Worm (Caenorhabditis elegans) whole organism, L3 larva: ENCODE results near the gene H23N18.6.

Experiments used
- R02D3.7 ChIP-seq: fragments of 150-350 bp; optimal IDR thresholded peaks from 2 replicates; lab custom pipeline; 2014; ENCODE audit warnings: missing biosample characterization, missing genetic modification characterization
- ZK546.5 ChIP-seq: sonication (generic microtip); optimal IDR thresholded peaks from 2 replicates; lab custom pipeline; 2017; ENCODE audit warnings: missing biosample characterization, missing genetic modification characterization
- fkh-10 ChIP-seq: sonication (generic microtip); optimal IDR thresholded peaks from 2 replicates; lab custom pipeline; 2017; ENCODE audit warnings: missing biosample characterization, missing genetic modification reagents, missing genetic modification characterization
- hmg-11 ChIP-seq: sonication (generic microtip); optimal IDR thresholded peaks from 2 replicates; lab custom pipeline; 2016; ENCODE audit warnings: missing genetic modification characterization, missing compliant biosample characterization
- lin-15B ChIP-seq: fragments of 150-350 bp; optimal IDR thresholded peaks from 2 replicates; lab custom pipeline; 2014; ENCODE audit warnings: missing biosample characterization, missing genetic modification characterization
- nhr-11 ChIP-seq: fragments of 150-350 bp; optimal IDR thresholded peaks from 2 replicates; lab custom pipeline; 2014; ENCODE audit warnings: missing biosample characterization, missing genetic modification characterization
- pha-4 ChIP-seq: fragments of 150-350 bp; optimal IDR thresholded peaks from 2 replicates; lab custom pipeline; 2014; ENCODE audit warnings: missing biosample characterization, missing genetic modification reagents, missing genetic modification characterization
- tbx-2 ChIP-seq: sonication (generic microtip); optimal IDR thresholded peaks from 2 replicates; lab custom pipeline; 2016; ENCODE audit warnings: mild to moderate bottlenecking, missing genetic modification characterization, missing compliant biosample characterization
- unc-39 ChIP-seq: sonication (generic microtip); optimal IDR thresholded peaks from 4 replicates; lab custom pipeline; 2017; ENCODE audit warnings: missing biosample characterization, missing genetic modification characterization
- unc-62 ChIP-seq: fragments of 150-350 bp; sonication (generic microtip); optimal IDR thresholded peaks from 4 replicates; lab custom pipeline; 2014; ENCODE audit warnings: missing biosample characterization, missing genetic modification reagents, missing genetic modification characterization

DNA sequence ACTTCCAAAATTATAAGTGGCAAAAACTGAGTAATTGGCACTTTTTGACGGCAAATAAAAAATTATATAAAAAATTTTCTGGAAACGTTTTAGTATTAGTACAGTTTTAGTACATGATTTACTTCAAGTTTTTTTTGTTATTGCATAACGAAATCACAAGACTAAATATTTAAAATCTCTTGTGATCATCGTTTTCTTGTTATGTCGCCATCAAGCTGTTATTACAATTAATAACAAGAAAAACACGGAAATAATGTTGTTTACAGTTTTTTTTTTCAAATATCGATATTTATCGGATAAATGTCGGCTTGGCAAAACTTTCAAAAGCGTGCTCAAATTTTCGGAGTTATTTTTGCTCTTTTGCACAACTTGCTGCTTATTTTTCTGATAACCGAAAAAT lies 33.8 kb upstream of the H23N18.6 start, which contains the start of gene str-209:
- TF ChIP-seq nhr-11 (tag; lab: Kevin White, UChicago) (no peak), ZK546.5 (tag; lab: Kevin White, UChicago) (no peak), tbx-2 (no peak), R02D3.7 (tag; lab: Kevin White, UChicago) (no peak), fkh-10 (no peak), pha-4 (tag; lab: Kevin White, UChicago) (no peak), unc-39 (tag; lab: Kevin White, UChicago) (no peak), unc-62 (no peak), lin-15B (tag; lab: Kevin White, UChicago) (no peak), hmg-11 (tag; lab: Kevin White, UChicago) (no peak)
